Fruit fly (Drosophila melanogaster) whole organism: ENCODE results near the gene COX5A.

ENCODE experiments used
- Dll ChIP-seq: fragments of >200 bp; optimal IDR thresholded peaks from 2 replicates; lab custom pipeline; 2017
- pan ChIP-seq: fragments of >200 bp; optimal IDR thresholded peaks from 2 replicates; lab custom pipeline; 2017
- usp ChIP-seq: fragments of >200 bp; optimal IDR thresholded peaks from 2 replicates; lab custom pipeline; 2017; ENCODE audit warnings: missing biosample characterization, missing genetic modification characterization, mixed read lengths

dm6 chr3R:11819640-11819979 is 451 bp downstream of the COX5A start:
- no peak for TF ChIP-seq pan (lab: Kevin White, UChicago)
- TF ChIP-seq usp (GFP tag; lab: Kevin White, UChicago): no peak
- no peak for TF ChIP-seq Dll (lab: Kevin White, UChicago)
